Worm (Caenorhabditis elegans) whole organism, L1 larva: ENCODE measurements around the gene lite-1.

ENCODE experiments used
- dpl-1 ChIP-seq, 3 experiments: fragments of 150-350 bp in 2 of 3; sonication (generic microtip) in 1 of 3; optimal IDR thresholded peaks; 2 replicates each; lab custom pipeline; 2014 to 2017; ENCODE audit warnings: missing biosample characterization in 3 of 3, missing genetic modification characterization in 3 of 3, missing genetic modification reagents in 3 of 3
- egl-13 ChIP-seq: sonication (generic microtip); optimal IDR thresholded peaks from 2 replicates; lab custom pipeline; 2016; ENCODE audit warnings: missing genotype, missing genetic modification reagents, missing genetic modification characterization, missing compliant biosample characterization
- lin-15B ChIP-seq: fragments of 150-350 bp; sonication (generic microtip); optimal IDR thresholded peaks from 3 replicates; lab custom pipeline; 2014; ENCODE audit warnings: missing biosample characterization, missing genetic modification characterization
- nhr-28 ChIP-seq: fragments of 150-350 bp; optimal IDR thresholded peaks from 2 replicates; lab custom pipeline; 2014; ENCODE audit warnings: missing biosample characterization, missing genetic modification characterization
- pqm-1 ChIP-seq: sonication (generic microtip); optimal IDR thresholded peaks from 3 replicates; lab custom pipeline; 2017; ENCODE audit warnings: missing biosample characterization, missing genetic modification characterization
- rnt-1 ChIP-seq: sonication (generic microtip); optimal IDR thresholded peaks from 2 replicates; lab custom pipeline; 2016; ENCODE audit warnings: mild to moderate bottlenecking, missing genetic modification characterization, moderate library complexity, missing compliant biosample characterization
- tlp-1 ChIP-seq: fragments of 150-350 bp; optimal IDR thresholded peaks from 2 replicates; lab custom pipeline; 2014; ENCODE audit warnings: missing biosample characterization, missing genetic modification characterization

DNA sequence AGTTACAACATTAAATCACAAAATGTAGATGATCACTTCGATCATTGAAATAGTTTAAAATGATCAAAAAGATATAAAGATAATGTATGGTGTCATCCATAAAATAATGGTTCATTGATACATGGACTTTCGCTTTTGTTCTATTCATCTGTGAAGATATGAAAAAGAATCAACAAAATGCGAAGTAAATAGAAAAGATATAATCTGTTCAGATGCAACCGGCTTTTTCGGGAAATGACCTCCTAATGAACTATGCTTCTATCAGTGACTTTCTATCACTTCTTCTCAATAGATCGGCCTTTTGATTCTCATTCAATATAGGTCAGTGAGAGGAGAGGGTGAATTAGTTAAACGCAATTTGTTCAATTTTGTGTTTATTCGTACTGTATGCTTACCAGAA, 51.6 kb downstream of the lite-1 start:
- TF ChIP-seq lin-15B (no peak), rnt-1 (no peak), nhr-28 (tag; lab: Kevin White, UChicago) (no peak), egl-13 (tag; lab: Kevin White, UChicago) (no peak), dpl-1 (GFP tag; optimal IDR thresholded peaks at IDR 0.05; lab: Kevin White, UChicago) (no peak), pqm-1 (tag; lab: Kevin White, UChicago) (no peak), tlp-1 (tag; lab: Kevin White, UChicago) (no peak)
